Worm (Caenorhabditis elegans): ENCODE results near the gene C50F4.4.

ce11 chrV:9541506-9541905 is 4.9 kb downstream of the C50F4.4 start, which contains the start of gene C50F4.16:
- TF ChIP-seq ceh-88 (GFP tag; IDR thresholded peaks at IDR 0.05) (no peak), hlh-4 (tag; optimal IDR thresholded peaks at IDR 0.05) (no peak), lin-39 (tag; optimal IDR thresholded peaks at IDR 0.05) (no peak), pag-3 (tag; optimal IDR thresholded peaks at IDR 0.05; ENCODE audit: borderline replicate concordance, insufficient read depth) (no peak), fos-1 (tag; optimal IDR thresholded peaks at IDR 0.05) (no peak), skn-1 (tag; optimal IDR thresholded peaks at IDR 0.05) (no peak), snpc-4 (tag; optimal IDR thresholded peaks at IDR 0.05) (no peak), unc-30 (tag; optimal IDR thresholded peaks at IDR 0.05) (no peak), zag-1 (tag; optimal IDR thresholded peaks at IDR 0.05) (no peak), lin-13 (GFP tag; optimal IDR thresholded peaks at IDR 0.05) (no peak), nhr-28 (tag; optimal IDR thresholded peaks at IDR 0.05) (no peak)
